Worm (Caenorhabditis elegans) whole organism, late embryonic: ENCODE data around the gene col-38.
A peak's percentile ranks its signal among the peaks of the same experiment; 100 is the strongest.

Experiments used
- C38D4.7 ChIP-seq: fragments of 200-800 bp; sonication (Bioruptor generic); optimal IDR thresholded peaks from 2 replicates; lab custom pipeline; 2018; ENCODE audit warnings: mild to moderate bottlenecking, missing genetic modification characterization, moderate library complexity, missing compliant biosample characterization
- K02D7.2 ChIP-seq: sonication (generic microtip); optimal IDR thresholded peaks from 2 replicates; lab custom pipeline; 2017; ENCODE audit warnings: mild to moderate bottlenecking, missing genetic modification characterization, missing compliant biosample characterization
- K09A11.1 ChIP-seq: sonication (generic microtip); optimal IDR thresholded peaks from 2 replicates; lab custom pipeline; 2017; ENCODE audit warnings: antibody characterized with exemption, mild to moderate bottlenecking, missing genetic modification characterization, missing compliant biosample characterization; ENCODE audit not compliant: insufficient read depth
- T23F11.4 ChIP-seq: fragments of 200-800 bp; sonication (Bioruptor generic); optimal IDR thresholded peaks from 2 replicates; lab custom pipeline; 2018; ENCODE audit warnings: mild to moderate bottlenecking, missing genetic modification characterization, missing compliant biosample characterization
- ahr-1 ChIP-seq: sonication (generic microtip); optimal IDR thresholded peaks from 2 replicates; lab custom pipeline; 2016; ENCODE audit warnings: missing genetic modification characterization, missing compliant biosample characterization
- ceh-19 ChIP-seq: fragments of 200-800 bp; sonication (Bioruptor generic); optimal IDR thresholded peaks from 2 replicates; lab custom pipeline; 2018; ENCODE audit warnings: mild to moderate bottlenecking, missing genetic modification characterization, missing compliant biosample characterization
- ceh-24 ChIP-seq: sonication (generic microtip); optimal IDR thresholded peaks from 2 replicates; lab custom pipeline; 2016; ENCODE audit warnings: mild to moderate bottlenecking, missing genetic modification characterization, missing compliant biosample characterization
- ceh-30 ChIP-seq: fragments of 150-350 bp; optimal IDR thresholded peaks from 2 replicates; lab custom pipeline; 2014; ENCODE audit warnings: missing biosample characterization, missing genetic modification characterization
- ceh-34 ChIP-seq: sonication (generic microtip); optimal IDR thresholded peaks from 2 replicates; lab custom pipeline; 2016; ENCODE audit warnings: mild to moderate bottlenecking, missing genetic modification characterization, missing compliant biosample characterization
- ceh-9 ChIP-seq: sonication (generic microtip); optimal IDR thresholded peaks from 2 replicates; lab custom pipeline; 2016; ENCODE audit warnings: mild to moderate bottlenecking, missing genetic modification characterization, inconsistent platforms, missing compliant biosample characterization
- che-1 ChIP-seq: sonication (generic microtip); optimal IDR thresholded peaks from 2 replicates; lab custom pipeline; 2016; ENCODE audit warnings: mild to moderate bottlenecking, missing genetic modification characterization, missing compliant biosample characterization
- elt-2 ChIP-seq: sonication (generic microtip); optimal IDR thresholded peaks from 2 replicates; lab custom pipeline; 2016; ENCODE audit warnings: missing genetic modification reagents, missing genetic modification characterization, missing compliant biosample characterization
- elt-4 ChIP-seq: sonication (generic microtip); optimal IDR thresholded peaks from 2 replicates; lab custom pipeline; 2016; ENCODE audit warnings: missing genetic modification characterization, missing compliant biosample characterization
- ets-4 ChIP-seq: sonication (generic microtip); optimal IDR thresholded peaks from 2 replicates; lab custom pipeline; 2016; ENCODE audit warnings: missing genetic modification characterization, missing compliant biosample characterization
- eyg-1 ChIP-seq: sonication (generic microtip); optimal IDR thresholded peaks from 2 replicates; lab custom pipeline; 2016; ENCODE audit warnings: missing genotype, missing genetic modification characterization, missing compliant biosample characterization
- gmeb-2 ChIP-seq: sonication (generic microtip); optimal IDR thresholded peaks from 2 replicates; lab custom pipeline; 2016; ENCODE audit warnings: missing genetic modification characterization, inconsistent platforms, missing compliant biosample characterization
- hlh-13 ChIP-seq: fragments of 200-800 bp; sonication (Bioruptor generic); optimal IDR thresholded peaks from 2 replicates; lab custom pipeline; 2018; ENCODE audit warnings: mild to moderate bottlenecking, missing genetic modification characterization, missing compliant biosample characterization
- hlh-15 ChIP-seq: sonication (generic microtip); optimal IDR thresholded peaks from 2 replicates; lab custom pipeline; 2016; ENCODE audit warnings: missing genetic modification characterization, missing compliant biosample characterization
- lim-6 ChIP-seq: sonication (generic microtip); optimal IDR thresholded peaks from 2 replicates; lab custom pipeline; 2016; ENCODE audit warnings: missing genetic modification characterization, missing compliant biosample characterization
- lin-11 ChIP-seq: fragments of 200-800 bp; sonication (Bioruptor generic); optimal IDR thresholded peaks from 2 replicates; lab custom pipeline; 2018; ENCODE audit warnings: mild to moderate bottlenecking, missing genetic modification characterization, missing compliant biosample characterization
- nfya-1 ChIP-seq: sonication (generic microtip); optimal IDR thresholded peaks from 2 replicates; lab custom pipeline; 2017; ENCODE audit warnings: missing genetic modification characterization, mild to moderate bottlenecking, missing compliant biosample characterization, antibody characterized with exemption, moderate library complexity
- nhr-11 ChIP-seq: fragments of 150-350 bp; optimal IDR thresholded peaks from 2 replicates; lab custom pipeline; 2014; ENCODE audit warnings: missing biosample characterization, missing genetic modification characterization
- nhr-232 ChIP-seq: sonication (generic microtip); optimal IDR thresholded peaks from 2 replicates; lab custom pipeline; 2016; ENCODE audit warnings: missing genetic modification characterization, missing compliant biosample characterization
- npax-4 ChIP-seq: sonication (generic microtip); optimal IDR thresholded peaks from 2 replicates; lab custom pipeline; 2016; ENCODE audit warnings: missing genetic modification characterization, missing compliant biosample characterization
- pag-3 ChIP-seq: sonication (generic microtip); optimal IDR thresholded peaks from 2 replicates; lab custom pipeline; 2016; ENCODE audit warnings: missing compliant biosample characterization, missing genetic modification characterization, borderline replicate concordance
- pat-9 ChIP-seq: fragments of 200-800 bp; sonication (Bioruptor generic); optimal IDR thresholded peaks from 2 replicates; lab custom pipeline; 2018; ENCODE audit warnings: mild to moderate bottlenecking, missing genetic modification characterization, moderate library complexity, missing compliant biosample characterization
- pax-1 ChIP-seq: fragments of 150-350 bp; optimal IDR thresholded peaks from 2 replicates; lab custom pipeline; 2014; ENCODE audit warnings: missing biosample characterization, missing genetic modification characterization
- pha-2 ChIP-seq: sonication (generic microtip); optimal IDR thresholded peaks from 2 replicates; lab custom pipeline; 2017; ENCODE audit warnings: mild to moderate bottlenecking, missing genetic modification characterization, missing compliant biosample characterization
- pqm-1 ChIP-seq: sonication (generic microtip); optimal IDR thresholded peaks from 2 replicates; lab custom pipeline; 2016; ENCODE audit warnings: missing genetic modification characterization, missing compliant biosample characterization
- pros-1 ChIP-seq: fragments of 150-350 bp; optimal IDR thresholded peaks from 2 replicates; lab custom pipeline; 2014; ENCODE audit warnings: missing biosample characterization, missing genetic modification reagents, missing genetic modification characterization
- rnt-1 ChIP-seq: sonication (generic microtip); optimal IDR thresholded peaks from 2 replicates; lab custom pipeline; 2016; ENCODE audit warnings: missing genetic modification characterization, missing compliant biosample characterization
- sox-2 ChIP-seq: fragments of 200-800 bp; sonication (Bioruptor generic); IDR thresholded peaks from 2 replicates; pipeline ENCODE4 v1.3.6; 2022; ENCODE audit warnings: missing genetic modification reagents, missing genetic modification characterization, missing compliant biosample characterization
- tbx-7 ChIP-seq: sonication (generic microtip); optimal IDR thresholded peaks from 2 replicates; lab custom pipeline; 2016; ENCODE audit warnings: missing genotype, missing genetic modification characterization, missing compliant biosample characterization
- unc-3 ChIP-seq, 2 experiments: fragments of 200-800 bp in 1 of 2; sonication (Bioruptor generic) in 1 of 2; sonication (generic microtip) in 1 of 2; conservative IDR thresholded peaks in 1 of 2; optimal IDR thresholded peaks in 1 of 2; 2 replicates each; pipeline versions ENCODE4 v1.3.6 to Lab custom; 2016 to 2022; ENCODE audit warnings: missing compliant biosample characterization in 2 of 2, missing genetic modification characterization in 2 of 2, missing genetic modification reagents in 1 of 2
- unc-42 ChIP-seq: sonication (generic microtip); optimal IDR thresholded peaks from 2 replicates; lab custom pipeline; 2016; ENCODE audit warnings: missing genotype, missing genetic modification characterization, missing compliant biosample characterization
- unc-55 ChIP-seq: sonication (generic microtip); optimal IDR thresholded peaks from 2 replicates; lab custom pipeline; 2017; ENCODE audit warnings: missing biosample characterization, missing genetic modification reagents, missing genetic modification characterization
- unc-86 ChIP-seq: sonication (generic microtip); optimal IDR thresholded peaks from 2 replicates; lab custom pipeline; 2016; ENCODE audit warnings: missing genetic modification characterization, missing compliant biosample characterization
- zip-5 ChIP-seq: sonication (generic microtip); optimal IDR thresholded peaks from 2 replicates; lab custom pipeline; 2016; ENCODE audit warnings: missing genetic modification characterization, missing compliant biosample characterization
- ztf-16 ChIP-seq: sonication (generic microtip); optimal IDR thresholded peaks from 2 replicates; lab custom pipeline; 2017; ENCODE audit warnings: missing genetic modification characterization, missing compliant biosample characterization

col-38 gene

DNA sequence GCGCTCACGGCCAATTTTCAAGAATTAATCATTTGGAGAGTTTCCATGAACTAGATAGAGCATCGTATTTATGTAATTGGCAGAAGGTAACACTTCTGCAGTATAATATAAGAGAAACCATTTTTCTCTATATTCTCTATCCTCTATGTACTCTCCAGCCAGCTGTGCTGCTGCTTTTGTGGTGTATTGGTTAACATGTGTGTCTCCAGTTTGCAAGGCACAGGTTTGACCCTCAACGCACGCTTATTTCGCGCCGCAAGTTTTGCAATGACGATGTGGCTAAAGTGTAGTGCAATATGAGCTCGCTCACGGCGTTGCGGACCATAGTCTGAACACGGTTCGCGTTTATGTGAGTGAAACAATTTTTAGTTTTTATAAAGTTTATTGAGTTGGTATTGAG, 21.9 kb downstream of the col-38 start (continued):
- TF ChIP-seq ceh-9 (tag; lab: Kevin White, UChicago) (peak; percentile 33), ceh-24 (tag; lab: Kevin White, UChicago) (peak; percentile 65), ets-4 (peak; percentile 71), K09A11.1 (tag; lab: Kevin White, UChicago) (peak; percentile 54), nhr-232 (peak; percentile 65), ceh-30 (tag; lab: Kevin White, UChicago) (peak; percentile 28), hlh-15 (tag; lab: Kevin White, UChicago) (peak; percentile 61), elt-2 (tag; lab: Kevin White, UChicago) (peak; percentile 92), ahr-1 (tag; lab: Kevin White, UChicago) (peak; percentile 75), rnt-1 (tag; lab: Kevin White, UChicago) (peak; percentile 79), C38D4.7 (GFP tag; lab: Kevin White, UChicago) (peak; percentile 78), unc-42 (tag; lab: Kevin White, UChicago) (peak; percentile 6), sox-2 (GFP tag; lab: Robert Waterston, UW) (peak; percentile 74), pha-2 (tag; lab: Kevin White, UChicago) (peak; percentile 89), ceh-34 (tag; lab: Kevin White, UChicago) (peak; percentile 90), unc-55 (GFP tag; lab: Kevin White, UChicago) (no peak), elt-4 (tag; lab: Kevin White, UChicago) (no peak), ceh-19 (GFP tag; lab: Kevin White, UChicago) (peak; percentile 81), T23F11.4 (GFP tag; lab: Kevin White, UChicago) (peak; percentile 61), npax-4 (tag; lab: Kevin White, UChicago) (peak; percentile 55), lim-6 (tag; lab: Kevin White, UChicago) (no peak), nhr-11 (no peak)

- TF ChIP-seq lin-11 (tag; lab: Kevin White, UChicago) (no peak), pag-3 (tag; lab: Kevin White, UChicago) (no peak), tbx-7 (tag; lab: Kevin White, UChicago) (no peak), hlh-13 (GFP tag; lab: Kevin White, UChicago) (no peak), pat-9 (tag; lab: Kevin White, UChicago) (no peak), ztf-16 (tag; lab: Kevin White, UChicago) (no peak), ceh-19 (GFP tag; lab: Kevin White, UChicago) (no peak), rnt-1 (tag; lab: Kevin White, UChicago) (no peak), pax-1 (tag; lab: Kevin White, UChicago) (no peak), gmeb-2 (tag; lab: Kevin White, UChicago) (no peak), lim-6 (tag; lab: Kevin White, UChicago) (no peak), ceh-30 (tag; lab: Kevin White, UChicago) (no peak), che-1 (tag; lab: Kevin White, UChicago) (no peak), pros-1 (tag; lab: Kevin White, UChicago) (no peak), pqm-1 (tag; lab: Kevin White, UChicago) (no peak), C38D4.7 (GFP tag; lab: Kevin White, UChicago) (no peak), unc-86 (no peak), K09A11.1 (tag; lab: Kevin White, UChicago) (no peak), unc-55 (GFP tag; lab: Kevin White, UChicago) (no peak)
Observed at ce11 chrII:8545315-8545714, 23.6 kb downstream of the col-38 start, which contains the start of gene decr-1.2. decr-1.2 (plus strand) TSS chrII:8545615.

DNA sequence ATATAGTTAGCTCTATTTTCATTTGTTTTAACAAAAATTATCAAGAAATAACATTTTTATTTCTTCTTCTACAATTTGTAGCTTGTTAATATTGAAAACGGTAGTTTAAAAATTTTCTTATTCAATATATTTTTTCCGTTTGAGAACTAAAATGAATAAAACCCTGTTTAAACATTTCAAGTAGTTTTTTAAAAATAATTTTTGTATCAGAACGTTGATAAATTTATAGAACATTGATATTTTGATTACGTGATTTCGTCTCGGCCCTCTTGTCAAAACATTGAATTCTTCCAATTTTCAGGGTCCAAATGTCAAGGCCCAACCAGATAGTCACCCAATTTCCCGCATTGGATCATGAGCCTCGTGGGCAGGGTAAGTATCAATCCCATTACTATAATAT, 28.5 kb downstream of the col-38 start, which contains the start of gene pqn-73:
pqn-73 (plus strand) TSS at position 301 of the 400 bp plus-strand sequence.
- no peak for TF ChIP-seq ceh-30 (tag; lab: Kevin White, UChicago)
- TF ChIP-seq eyg-1: no peak
- TF ChIP-seq, all 69 proteins: peak for 0

DNA sequence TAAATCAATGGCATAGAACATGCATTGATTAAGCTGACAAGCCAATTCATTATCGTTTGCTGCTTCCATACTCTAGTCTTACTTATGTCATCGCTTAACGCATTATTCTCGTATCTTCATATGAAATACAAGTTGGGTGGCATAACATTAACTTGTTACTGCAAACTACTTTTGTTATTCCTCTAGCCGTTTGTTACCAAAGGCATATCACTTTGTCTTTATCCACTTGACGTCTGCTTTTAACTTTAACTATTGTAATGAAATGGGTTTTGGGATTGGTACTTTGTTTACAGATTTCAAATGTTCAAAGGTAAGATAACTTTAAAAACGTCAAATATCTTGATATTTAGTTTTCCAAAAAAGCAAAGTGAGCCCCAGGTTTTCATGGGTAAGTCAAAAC, 32.8 kb downstream of the col-38 start, which contains the start of gene W01C9.2:
W01C9.2 (plus strand) TSS at position 301 of the 400 bp plus-strand sequence.
- TF ChIP-seq unc-86 (no peak), unc-3 (GFP tag; conservative IDR thresholded peaks at IDR 0.05; lab: Robert Waterston, UW) (no peak), unc-3 (tag; optimal IDR thresholded peaks at IDR 0.05; lab: Kevin White, UChicago) (no peak), rnt-1 (tag; lab: Kevin White, UChicago) (no peak), zip-5 (tag; lab: Kevin White, UChicago) (no peak), ahr-1 (tag; lab: Kevin White, UChicago) (no peak), eyg-1 (no peak), nfya-1 (tag; lab: Kevin White, UChicago) (no peak), K09A11.1 (tag; lab: Kevin White, UChicago) (no peak), T23F11.4 (GFP tag; lab: Kevin White, UChicago) (no peak), gmeb-2 (tag; lab: Kevin White, UChicago) (no peak), K02D7.2 (tag; lab: Kevin White, UChicago) (no peak), ceh-30 (tag; lab: Kevin White, UChicago) (no peak)
